Worm (Caenorhabditis elegans) whole organism, L4 larva: ENCODE results near the gene T15H9.5.

Experiments used
- F10B5.3 ChIP-seq: sonication (generic microtip); optimal IDR thresholded peaks from 2 replicates; lab custom pipeline; 2016; ENCODE audit warnings: mild to moderate bottlenecking, missing genetic modification characterization, missing compliant biosample characterization
- F26F4.8 ChIP-seq: fragments of 200-800 bp; sonication (Bioruptor generic); conservative IDR thresholded peaks from 2 replicates; pipeline ENCODE4 v1.3.6; 2022; ENCODE audit warnings: missing genetic modification characterization, missing compliant biosample characterization
- T26A8.4 ChIP-seq: fragments of 200-800 bp; sonication (Bioruptor generic); IDR thresholded peaks from 2 replicates; pipeline ENCODE4 v1.3.6; 2022; ENCODE audit warnings: missing genetic modification characterization, missing compliant biosample characterization
- Y105C5A.15 ChIP-seq: fragments of 200-800 bp; sonication (Bioruptor generic); IDR thresholded peaks from 2 replicates; pipeline ENCODE4 v1.3.6; 2022; ENCODE audit warnings: missing genetic modification characterization, missing compliant biosample characterization
- Y48G9A.11 ChIP-seq: fragments of 200-800 bp; sonication (Bioruptor generic); IDR thresholded peaks from 2 replicates; pipeline ENCODE4 v1.3.6; 2022; ENCODE audit warnings: missing genetic modification reagents, missing genetic modification characterization, missing compliant biosample characterization
- ZK337.2 ChIP-seq: fragments of 200-800 bp; sonication (Bioruptor generic); IDR thresholded peaks from 2 replicates; pipeline ENCODE4 v1.3.6; 2022; ENCODE audit warnings: missing genetic modification reagents, missing genetic modification characterization, missing compliant biosample characterization
- ama-1 ChIP-seq: fragments of 150-350 bp; optimal IDR thresholded peaks from 2 replicates; lab custom pipeline; 2014; ENCODE audit warnings: inconsistent platforms, mixed read lengths
- arid-1 ChIP-seq: fragments of 200-800 bp; sonication (Bioruptor generic); conservative IDR thresholded peaks from 2 replicates; pipeline ENCODE4 v1.3.6; 2022; ENCODE audit warnings: missing genetic modification reagents, missing genetic modification characterization, missing compliant biosample characterization
- attf-4 ChIP-seq: sonication (generic microtip); optimal IDR thresholded peaks from 3 replicates; lab custom pipeline; 2017; ENCODE audit warnings: missing biosample characterization, missing genetic modification characterization
- ceh-20 ChIP-seq: fragments of 200-800 bp; sonication (Bioruptor generic); IDR thresholded peaks from 2 replicates; pipeline ENCODE4 v1.3.6; 2022; ENCODE audit warnings: missing genetic modification reagents, missing genetic modification characterization, missing compliant biosample characterization
- ceh-32 ChIP-seq: sonication (generic microtip); optimal IDR thresholded peaks from 2 replicates; lab custom pipeline; 2016; ENCODE audit warnings: mild to moderate bottlenecking, missing genetic modification characterization, missing compliant biosample characterization; ENCODE audit not compliant: poor library complexity
- ceh-82 ChIP-seq: sonication (generic microtip); optimal IDR thresholded peaks from 2 replicates; lab custom pipeline; 2017; ENCODE audit warnings: missing biosample characterization, missing genetic modification characterization
- cey-2 ChIP-seq: sonication (generic microtip); optimal IDR thresholded peaks from 3 replicates; lab custom pipeline; 2017; ENCODE audit warnings: missing genetic modification characterization, mild to moderate bottlenecking, missing compliant biosample characterization, antibody characterized with exemption, borderline replicate concordance; ENCODE audit not compliant: insufficient read depth
- daf-12 ChIP-seq: fragments of 150-350 bp; optimal IDR thresholded peaks from 2 replicates; lab custom pipeline; 2014; ENCODE audit warnings: missing biosample characterization, missing genetic modification reagents, missing genetic modification characterization
- daf-8 ChIP-seq: fragments of 200-800 bp; sonication (Bioruptor generic); IDR thresholded peaks from 2 replicates; pipeline ENCODE4 v1.3.6; 2022; ENCODE audit warnings: missing genetic modification characterization, missing compliant biosample characterization
- dmd-6 ChIP-seq: fragments of 200-800 bp; sonication (Bioruptor generic); IDR thresholded peaks from 2 replicates; pipeline ENCODE4 v1.3.6; 2022; ENCODE audit warnings: missing genetic modification reagents, missing genetic modification characterization, missing compliant biosample characterization
- dmd-9 ChIP-seq: fragments of 200-800 bp; sonication (Bioruptor generic); IDR thresholded peaks from 2 replicates; pipeline ENCODE4 v1.3.6; 2022; ENCODE audit warnings: missing genetic modification reagents, missing genetic modification characterization, missing compliant biosample characterization
- egl-27 ChIP-seq: sonication (generic microtip); optimal IDR thresholded peaks from 3 replicates; lab custom pipeline; 2017; ENCODE audit warnings: missing biosample characterization, missing genetic modification reagents, missing genetic modification characterization
- gei-8 ChIP-seq: fragments of 200-800 bp; sonication (Bioruptor generic); optimal IDR thresholded peaks from 2 replicates; lab custom pipeline; 2018; ENCODE audit warnings: mild to moderate bottlenecking, missing genetic modification characterization, missing compliant biosample characterization
- hmg-1.1 ChIP-seq: fragments of 200-800 bp; sonication (Bioruptor generic); IDR thresholded peaks from 2 replicates; pipeline ENCODE4 v1.3.6; 2022; ENCODE audit warnings: missing genetic modification reagents, missing genetic modification characterization, missing compliant biosample characterization
- jun-1 ChIP-seq: fragments of 150-350 bp; optimal IDR thresholded peaks from 2 replicates; lab custom pipeline; 2014; ENCODE audit warnings: missing biosample characterization, missing genetic modification reagents, missing genetic modification characterization
- lim-7 ChIP-seq: fragments of 200-800 bp; sonication (Bioruptor generic); IDR thresholded peaks from 2 replicates; pipeline ENCODE4 v1.3.6; 2022; ENCODE audit warnings: missing genetic modification characterization, missing compliant biosample characterization
- lin-29 ChIP-seq: fragments of 200-800 bp; sonication (Bioruptor generic); IDR thresholded peaks from 2 replicates; pipeline ENCODE4 v1.3.6; 2022; ENCODE audit warnings: missing genetic modification reagents, missing genetic modification characterization, missing compliant biosample characterization
- lir-3 ChIP-seq: sonication (generic microtip); optimal IDR thresholded peaks from 2 replicates; lab custom pipeline; 2016; ENCODE audit warnings: mild to moderate bottlenecking, missing genetic modification characterization, missing compliant biosample characterization
- madf-5 ChIP-seq, 2 experiments: fragments of 200-800 bp; sonication (Bioruptor generic); IDR thresholded peaks; 2 replicates each; pipeline ENCODE4 v1.3.6; 2022; ENCODE audit warnings: missing compliant biosample characterization in 2 of 2, missing genetic modification characterization in 2 of 2
- madf-9 ChIP-seq: fragments of 200-800 bp; sonication (Bioruptor generic); conservative IDR thresholded peaks from 2 replicates; pipeline ENCODE4 v1.3.6; 2022; ENCODE audit warnings: missing genetic modification reagents, missing genetic modification characterization, missing compliant biosample characterization
- mdl-1 ChIP-seq, 2 experiments: fragments of 150-350 bp in 1 of 2; sonication (generic microtip) in 1 of 2; optimal IDR thresholded peaks; 2 replicates each; lab custom pipeline; 2014 to 2017; ENCODE audit warnings: missing biosample characterization in 2 of 2, missing genetic modification characterization in 2 of 2
- mes-2 ChIP-seq: sonication (generic microtip); optimal IDR thresholded peaks from 2 replicates; lab custom pipeline; 2016; ENCODE audit warnings: missing genotype, mild to moderate bottlenecking, missing genetic modification characterization, missing compliant biosample characterization; ENCODE audit not compliant: poor library complexity, severe bottlenecking
- nhr-10 ChIP-seq: fragments of 150-350 bp; optimal IDR thresholded peaks from 2 replicates; lab custom pipeline; 2014; ENCODE audit warnings: missing biosample characterization, missing genetic modification characterization
- nhr-102 ChIP-seq: sonication (generic microtip); optimal IDR thresholded peaks from 2 replicates; lab custom pipeline; 2016; ENCODE audit warnings: mild to moderate bottlenecking, missing genetic modification characterization, moderate library complexity, missing compliant biosample characterization
- nhr-111 ChIP-seq: fragments of 200-800 bp; sonication (Bioruptor generic); optimal IDR thresholded peaks from 2 replicates; lab custom pipeline; 2018; ENCODE audit warnings: mild to moderate bottlenecking, missing genetic modification characterization, missing compliant biosample characterization
- nhr-237 ChIP-seq: sonication (generic microtip); optimal IDR thresholded peaks from 2 replicates; lab custom pipeline; 2017; ENCODE audit warnings: missing biosample characterization, missing genetic modification characterization
- nhr-41 ChIP-seq: fragments of 200-800 bp; sonication (Bioruptor generic); IDR thresholded peaks from 2 replicates; pipeline ENCODE4 v1.3.6; 2022; ENCODE audit warnings: missing genetic modification reagents, missing genetic modification characterization, missing compliant biosample characterization
- nhr-42 ChIP-seq: fragments of 200-800 bp; sonication (Bioruptor generic); IDR thresholded peaks from 2 replicates; pipeline ENCODE4 v1.3.6; 2022; ENCODE audit warnings: missing genetic modification characterization, missing compliant biosample characterization
- nhr-76 ChIP-seq: fragments of 150-350 bp; optimal IDR thresholded peaks from 2 replicates; lab custom pipeline; 2014; ENCODE audit warnings: missing biosample characterization, missing genetic modification characterization
- pha-4 ChIP-seq, 2 experiments: fragments of 150-350 bp in 1 of 2; fragments of 200-800 bp in 1 of 2; sonication (Bioruptor generic) in 1 of 2; IDR thresholded peaks in 1 of 2; optimal IDR thresholded peaks in 1 of 2; 2 replicates each; pipeline versions ENCODE4 v1.3.6 to Lab custom; 2014 to 2022; ENCODE audit warnings: missing genetic modification characterization in 2 of 2, missing genetic modification reagents in 2 of 2, missing biosample characterization in 1 of 2, missing compliant biosample characterization in 1 of 2
- pqm-1 ChIP-seq: sonication (generic microtip); optimal IDR thresholded peaks from 2 replicates; lab custom pipeline; 2017; ENCODE audit warnings: missing biosample characterization, missing genetic modification characterization
- saeg-2 ChIP-seq: fragments of 200-800 bp; sonication (Bioruptor generic); IDR thresholded peaks from 2 replicates; pipeline ENCODE4 v1.3.6; 2022; ENCODE audit warnings: missing genetic modification reagents, missing genetic modification characterization, missing compliant biosample characterization
- sdz-12 ChIP-seq: fragments of 200-800 bp; sonication (Bioruptor generic); optimal IDR thresholded peaks from 2 replicates; lab custom pipeline; 2018; ENCODE audit warnings: mild to moderate bottlenecking, missing genetic modification characterization, missing compliant biosample characterization
- snpc-1.2 ChIP-seq: fragments of 200-800 bp; sonication (Bioruptor generic); IDR thresholded peaks from 2 replicates; pipeline ENCODE4 v1.3.6; 2022; ENCODE audit warnings: missing genetic modification reagents, missing genetic modification characterization, missing compliant biosample characterization
- snpc-4 ChIP-seq: fragments of 150-350 bp; optimal IDR thresholded peaks from 2 replicates; lab custom pipeline; 2014; ENCODE audit warnings: missing biosample characterization, missing genetic modification characterization
- spr-1 ChIP-seq: sonication (generic microtip); optimal IDR thresholded peaks from 2 replicates; lab custom pipeline; 2016; ENCODE audit warnings: mild to moderate bottlenecking, missing genetic modification characterization, missing compliant biosample characterization
- spr-3 ChIP-seq: fragments of 200-800 bp; sonication (Bioruptor generic); optimal IDR thresholded peaks from 2 replicates; lab custom pipeline; 2018; ENCODE audit warnings: mild to moderate bottlenecking, missing genetic modification characterization, missing compliant biosample characterization
- tag-97 ChIP-seq: fragments of 200-800 bp; sonication (Bioruptor generic); IDR thresholded peaks from 2 replicates; pipeline ENCODE4 v1.3.6; 2022; ENCODE audit warnings: missing genetic modification characterization, missing compliant biosample characterization
- unc-130 ChIP-seq: sonication (generic microtip); optimal IDR thresholded peaks from 2 replicates; lab custom pipeline; 2016; ENCODE audit warnings: missing genetic modification reagents, missing genetic modification characterization, missing compliant biosample characterization
- unc-39 ChIP-seq: sonication (generic microtip); optimal IDR thresholded peaks from 2 replicates; lab custom pipeline; 2017; ENCODE audit warnings: missing biosample characterization, missing genetic modification characterization
- unc-62 ChIP-seq, 3 experiments: fragments of 150-350 bp in 1 of 3; sonication (generic microtip); optimal IDR thresholded peaks in 2 of 3; peaks in 1 of 3; 1 replicate in 1 of 3; 2 replicates in 2 of 3; lab custom pipeline; 2014 to 2017; ENCODE audit warnings: missing biosample characterization in 3 of 3, missing genetic modification characterization in 3 of 3, missing genetic modification reagents in 3 of 3, missing genotype in 1 of 3
- zag-1 ChIP-seq: fragments of 150-350 bp; optimal IDR thresholded peaks from 2 replicates; lab custom pipeline; 2014; ENCODE audit warnings: missing biosample characterization, missing genetic modification characterization
- zfp-3 ChIP-seq: fragments of 200-800 bp; sonication (Bioruptor generic); conservative IDR thresholded peaks from 2 replicates; pipeline ENCODE4 v1.3.6; 2022; ENCODE audit warnings: missing genetic modification reagents, missing genetic modification characterization, missing compliant biosample characterization
- ztf-7 ChIP-seq: fragments of 150-350 bp; optimal IDR thresholded peaks from 2 replicates; lab custom pipeline; 2014; ENCODE audit warnings: missing biosample characterization, missing genetic modification characterization

Gene T15H9.5

DNA sequence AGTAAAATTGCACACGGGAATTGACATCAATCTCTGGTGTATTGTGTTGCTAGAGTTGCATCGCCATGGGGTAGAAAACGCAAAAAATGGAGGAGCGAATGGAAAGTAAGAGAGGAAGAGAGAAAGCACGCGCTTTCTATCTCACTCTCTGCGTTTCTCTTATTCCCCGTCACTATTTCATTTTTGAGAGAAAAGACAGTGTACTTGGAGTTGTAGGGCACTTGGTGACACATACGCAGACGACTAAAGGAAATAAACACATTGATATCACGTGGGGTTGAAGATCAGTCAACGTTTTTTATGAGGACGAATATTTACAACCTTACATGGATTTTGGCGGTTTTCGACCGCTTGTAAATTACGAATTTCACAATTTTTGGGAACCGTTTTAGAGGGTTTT is 7.8 kb downstream of the T15H9.5 start (continued):
- TF ChIP-seq spr-1 (tag; lab: Kevin White, UChicago) = peak; percentile 60
- TF ChIP-seq cey-2 (tag; lab: Kevin White, UChicago) = peak; percentile 79
- no peak for TF ChIP-seq nhr-41 (GFP tag; lab: Robert Waterston, UW)
- no peak for TF ChIP-seq nhr-237 (tag; lab: Kevin White, UChicago)
- TF ChIP-seq lir-3 (tag; lab: Kevin White, UChicago) = no peak
- TF ChIP-seq ZK337.2 = no peak
- TF ChIP-seq egl-27 (tag; lab: Kevin White, UChicago) = no peak
- no peak for TF ChIP-seq lim-7
- TF ChIP-seq lin-29 (GFP tag; lab: Robert Waterston, UW) = peak; percentile 64; the same call in 1 of the 2 replicates
- no peak for TF ChIP-seq ceh-82
- TF ChIP-seq gei-8 = peak; percentile 91
- TF ChIP-seq T26A8.4 = peak; percentile 76
- peak; percentile 100 for TF ChIP-seq dmd-6 (GFP tag; lab: Robert Waterston, UW)
- TF ChIP-seq zag-1 (tag; lab: Kevin White, UChicago) = no peak
- peak; percentile 89 for TF ChIP-seq nhr-102 (tag; lab: Kevin White, UChicago)
- no peak for TF ChIP-seq sdz-12 (GFP tag; lab: Kevin White, UChicago)
- peak; percentile 99 to 100 for TF ChIP-seq mdl-1 (tag; optimal IDR thresholded peaks at IDR 0.05; lab: Kevin White, UChicago)
- no peak for TF ChIP-seq unc-39 (tag; lab: Kevin White, UChicago)
- TF ChIP-seq ztf-7 (tag; lab: Kevin White, UChicago) = peak; percentile 43
- TF ChIP-seq ceh-20 (GFP tag; lab: Robert Waterston, UW) = peak; percentile 85
- peak; percentile 82 for TF ChIP-seq pha-4 (GFP tag; IDR thresholded peaks at IDR 0.05; lab: Robert Waterston, UW)
- peak; percentile 87 for TF ChIP-seq pha-4 (tag; optimal IDR thresholded peaks at IDR 0.05; lab: Kevin White, UChicago)
- TF ChIP-seq F10B5.3 (tag; lab: Kevin White, UChicago) = no peak
- TF ChIP-seq ama-1 (lab: Kevin White, UChicago) = peak; percentile 61
- peak; percentile 74; the same call in 1 of the 2 replicates for TF ChIP-seq saeg-2 (GFP tag; lab: Robert Waterston, UW)
- peak; percentile 64 for TF ChIP-seq nhr-76 (tag; lab: Kevin White, UChicago)
- TF ChIP-seq unc-62 (GFP tag; optimal IDR thresholded peaks at IDR 0.05 in 1 of 2; lab: Kevin White, UChicago) = peak in 1 of 2 experiments; percentile 100
- TF ChIP-seq unc-62 (tag; optimal IDR thresholded peaks at IDR 0.05; lab: Kevin White, UChicago) = no peak
- no peak for TF ChIP-seq spr-3 (GFP tag; lab: Kevin White, UChicago)
- TF ChIP-seq Y48G9A.11 (GFP tag; lab: Robert Waterston, UW) = no peak
- peak; percentile 88 for TF ChIP-seq hmg-1.1 (GFP tag; lab: Robert Waterston, UW)
- TF ChIP-seq madf-5 (GFP tag; IDR thresholded peaks at IDR 0.05; lab: Robert Waterston, UW) = no peak
- no peak for TF ChIP-seq Y105C5A.15 (GFP tag; lab: Robert Waterston, UW)
- TF ChIP-seq snpc-1.2 (GFP tag; lab: Robert Waterston, UW) = no peak
- TF ChIP-seq mes-2 = peak; percentile 78
- peak; percentile 94 for TF ChIP-seq nhr-10
- TF ChIP-seq nhr-111 (GFP tag; lab: Kevin White, UChicago) = no peak
- TF ChIP-seq nhr-42 = peak; percentile 76; the same call in 1 of the 2 replicates
- TF ChIP-seq attf-4 (tag; lab: Kevin White, UChicago) = no peak
- TF ChIP-seq zfp-3 (GFP tag; lab: Robert Waterston, UW) = 0 out of 2 replicates have a peak, but pooled peaks have one; percentile 50
- peak; percentile 60 for TF ChIP-seq pqm-1 (tag; lab: Kevin White, UChicago)
- no peak for TF ChIP-seq unc-130 (GFP tag; lab: Kevin White, UChicago)
- TF ChIP-seq tag-97 (GFP tag; lab: Robert Waterston, UW) = no peak
- TF ChIP-seq snpc-4 = no peak
- TF ChIP-seq F26F4.8 (GFP tag; lab: Robert Waterston, UW) = no peak
- TF ChIP-seq daf-8 (GFP tag; lab: Robert Waterston, UW) = no peak
- TF ChIP-seq madf-9 (GFP tag; lab: Robert Waterston, UW) = no peak
- peak; percentile 78 for TF ChIP-seq jun-1 (tag; lab: Kevin White, UChicago)
- TF ChIP-seq daf-12 (tag; lab: Kevin White, UChicago) = no peak
- TF ChIP-seq dmd-9 (GFP tag; lab: Robert Waterston, UW) = no peak
- TF ChIP-seq arid-1 (GFP tag; lab: Robert Waterston, UW) = peak; percentile 69; the same call in 1 of the 2 replicates
- TF ChIP-seq ceh-32 (tag; lab: Kevin White, UChicago) = no peak
